Fruit fly (Drosophila melanogaster) whole organism, embryonic: ENCODE measurements around the gene shv.

Experiments
- B-H2 ChIP-seq: fragments of 200-800 bp; sonication (Bioruptor generic); optimal IDR thresholded peaks from 2 replicates; lab custom pipeline; 2018; ENCODE audit warnings: missing biosample characterization, mild to moderate bottlenecking, missing genetic modification characterization
- CG10274 ChIP-seq: fragments of 200-800 bp; sonication (Bioruptor generic); optimal IDR thresholded peaks from 3 replicates; lab custom pipeline; 2017; ENCODE audit warnings: missing biosample characterization, mild to moderate bottlenecking, missing genetic modification characterization
- CG12942 ChIP-seq: fragments of 200-800 bp; sonication (Bioruptor generic); optimal IDR thresholded peaks from 3 replicates; lab custom pipeline; 2016; ENCODE audit warnings: missing biosample characterization, missing genetic modification characterization
- CG13894 ChIP-seq: fragments of 200-800 bp; sonication (Bioruptor generic); optimal IDR thresholded peaks from 3 replicates; lab custom pipeline; 2018; ENCODE audit warnings: missing biosample characterization, mild to moderate bottlenecking, missing genetic modification characterization, moderate library complexity
- CG14050 ChIP-seq: fragments of 200-800 bp; sonication (Bioruptor generic); IDR thresholded peaks from 3 replicates; pipeline ENCODE4 v1.3.6; 2022; ENCODE audit warnings: missing biosample characterization, missing genetic modification characterization
- CG14667 ChIP-seq: fragments of 200-800 bp; sonication (Bioruptor generic); IDR thresholded peaks from 2 replicates; pipeline ENCODE4 v1.3.6; 2022; ENCODE audit warnings: missing biosample characterization, missing genetic modification characterization
- CG15479 ChIP-seq: fragments of 200-800 bp; sonication (Bioruptor generic); optimal IDR thresholded peaks from 3 replicates; lab custom pipeline; 2019; ENCODE audit warnings: missing biosample characterization, mild to moderate bottlenecking, missing genetic modification characterization, moderate library complexity
- CG15514 ChIP-seq: fragments of 200-800 bp; sonication (Bioruptor generic); optimal IDR thresholded peaks from 3 replicates; lab custom pipeline; 2017; ENCODE audit warnings: missing biosample characterization, missing genetic modification characterization, mild to moderate bottlenecking, moderate library complexity, missing genetic modification reagents
- CG16779 ChIP-seq: fragments of 200-800 bp; sonication (Bioruptor generic); IDR thresholded peaks from 2 replicates; pipeline ENCODE4 v1.3.6; 2022; ENCODE audit warnings: missing biosample characterization, missing genetic modification characterization
- CG1792 ChIP-seq: fragments of 200-800 bp; sonication (Bioruptor generic); optimal IDR thresholded peaks from 2 replicates; lab custom pipeline; 2016; ENCODE audit warnings: missing biosample characterization, missing genetic modification characterization
- CG1832 ChIP-seq: fragments of 200-800 bp; sonication (Bioruptor generic); optimal IDR thresholded peaks from 2 replicates; lab custom pipeline; 2017; ENCODE audit warnings: missing biosample characterization, mild to moderate bottlenecking, missing genetic modification characterization, inconsistent platforms
- CG3847 ChIP-seq: fragments of 200-800 bp; sonication (Bioruptor generic); IDR thresholded peaks from 2 replicates; pipeline ENCODE4 v1.3.6; 2022; ENCODE audit warnings: missing biosample characterization, missing genetic modification characterization
- CG4360 ChIP-seq: fragments of 200-800 bp; sonication (Bioruptor generic); IDR thresholded peaks from 2 replicates; pipeline ENCODE4 v1.3.6; 2022; ENCODE audit warnings: missing biosample characterization, missing genetic modification characterization
- CG7745 ChIP-seq: fragments of 200-800 bp; sonication (Bioruptor generic); optimal IDR thresholded peaks from 2 replicates; lab custom pipeline; 2018; ENCODE audit warnings: missing biosample characterization, mild to moderate bottlenecking, missing genetic modification characterization, moderate library complexity
- CG9609 ChIP-seq: fragments of 200-800 bp; sonication (Bioruptor generic); optimal IDR thresholded peaks from 3 replicates; lab custom pipeline; 2016; ENCODE audit warnings: missing biosample characterization, missing genetic modification characterization
- CG9817 ChIP-seq: fragments of 200-800 bp; sonication (Bioruptor generic); optimal IDR thresholded peaks from 2 replicates; lab custom pipeline; 2018; ENCODE audit warnings: missing biosample characterization, mild to moderate bottlenecking, missing genetic modification characterization, moderate library complexity
- Chrac-16 ChIP-seq: fragments of 200-800 bp; sonication (Bioruptor generic); optimal IDR thresholded peaks from 3 replicates; lab custom pipeline; 2016; ENCODE audit warnings: missing biosample characterization, missing genetic modification characterization
- D19B ChIP-seq: fragments of 200-800 bp; sonication (Bioruptor generic); optimal IDR thresholded peaks from 2 replicates; lab custom pipeline; 2017; ENCODE audit warnings: missing biosample characterization, mild to moderate bottlenecking, missing genetic modification characterization
- Hsf ChIP-seq: fragments of 200-800 bp; sonication (Bioruptor generic); optimal IDR thresholded peaks from 3 replicates; lab custom pipeline; 2016; ENCODE audit warnings: missing biosample characterization, missing genetic modification characterization
- Lpt ChIP-seq: fragments of >200 bp; optimal IDR thresholded peaks from 2 replicates; lab custom pipeline; 2018; ENCODE audit warnings: missing biosample characterization, missing genetic modification characterization
- Max ChIP-seq: fragments of 200-800 bp; sonication (Bioruptor generic); optimal IDR thresholded peaks from 2 replicates; lab custom pipeline; 2016; ENCODE audit warnings: missing biosample characterization, mild to moderate bottlenecking, missing genetic modification characterization
- NC2β ChIP-seq: fragments of 200-800 bp; sonication (Bioruptor generic); optimal IDR thresholded peaks from 2 replicates; lab custom pipeline; 2016; ENCODE audit warnings: missing biosample characterization, missing genetic modification characterization
- Nf-YC ChIP-seq: fragments of 200-800 bp; optimal IDR thresholded peaks from 3 replicates; lab custom pipeline; 2019; ENCODE audit warnings: missing biosample characterization, mild to moderate bottlenecking, missing genetic modification characterization, moderate library complexity
- Opbp ChIP-seq: fragments of 200-800 bp; sonication (Bioruptor generic); IDR thresholded peaks from 3 replicates; pipeline ENCODE4 v1.3.6; 2022; ENCODE audit warnings: missing biosample characterization, missing genetic modification characterization; ENCODE audit not compliant: partially characterized antibody
- PHDP ChIP-seq: fragments of 200-800 bp; sonication (Bioruptor generic); optimal IDR thresholded peaks from 3 replicates; lab custom pipeline; 2018; ENCODE audit warnings: missing biosample characterization, mild to moderate bottlenecking, missing genetic modification characterization, moderate library complexity
- Pdp1 ChIP-seq, 2 experiments: fragments of 200-800 bp; sonication (Bioruptor generic); optimal IDR thresholded peaks; 3 replicates each; lab custom pipeline; 2016; ENCODE audit warnings: missing biosample characterization in 2 of 2, missing genetic modification characterization in 2 of 2, mild to moderate bottlenecking in 1 of 2, moderate library complexity in 1 of 2
- Scr ChIP-seq: fragments of 200-800 bp; sonication (Bioruptor generic); IDR thresholded peaks from 2 replicates; pipeline ENCODE4 v1.3.6; 2022; ENCODE audit warnings: missing biosample characterization, missing genetic modification characterization; ENCODE audit not compliant: partially characterized antibody
- Sox102F ChIP-seq: fragments of 200-800 bp; sonication (Bioruptor generic); optimal IDR thresholded peaks from 2 replicates; lab custom pipeline; 2018; ENCODE audit warnings: missing biosample characterization, mild to moderate bottlenecking, missing genetic modification characterization, moderate library complexity
- Usf ChIP-seq: fragments of 200-800 bp; sonication (Bioruptor generic); optimal IDR thresholded peaks from 2 replicates; lab custom pipeline; 2017; ENCODE audit warnings: missing genotype, missing biosample characterization, missing genetic modification characterization
- aop ChIP-seq: fragments of 200-800 bp; sonication (Bioruptor generic); IDR thresholded peaks from 2 replicates; pipeline ENCODE4 v1.3.6; 2022; ENCODE audit warnings: missing biosample characterization, missing genetic modification characterization
- ap ChIP-seq: fragments of 200-800 bp; sonication (Bioruptor generic); IDR thresholded peaks from 2 replicates; pipeline ENCODE4 v1.3.6; 2022; ENCODE audit warnings: missing biosample characterization, missing genetic modification characterization
- bcd ChIP-seq: fragments of 200-800 bp; sonication (Bioruptor generic); optimal IDR thresholded peaks from 2 replicates; lab custom pipeline; 2017; ENCODE audit warnings: missing biosample characterization, mild to moderate bottlenecking, missing genetic modification characterization
- cas ChIP-seq: fragments of 200-800 bp; sonication (Bioruptor generic); IDR thresholded peaks from 2 replicates; pipeline ENCODE4 v1.3.6; 2022; ENCODE audit warnings: missing biosample characterization, missing genetic modification characterization
- cato ChIP-seq: fragments of 200-800 bp; sonication (Bioruptor generic); optimal IDR thresholded peaks from 2 replicates; lab custom pipeline; 2016; ENCODE audit warnings: missing biosample characterization, missing genetic modification characterization, borderline replicate concordance
- cg ChIP-seq: fragments of 200-800 bp; sonication (Bioruptor generic); optimal IDR thresholded peaks from 3 replicates; lab custom pipeline; 2019; ENCODE audit warnings: missing biosample characterization, mild to moderate bottlenecking, missing genetic modification characterization, moderate library complexity
- crol ChIP-seq: fragments of 200-800 bp; sonication (Bioruptor generic); IDR thresholded peaks from 2 replicates; pipeline ENCODE4 v1.3.6; 2022; ENCODE audit warnings: missing biosample characterization, missing genetic modification characterization
- dan ChIP-seq: fragments of 200-800 bp; sonication (Bioruptor generic); IDR thresholded peaks from 2 replicates; pipeline ENCODE4 v1.3.6; 2022; ENCODE audit warnings: missing biosample characterization, missing genetic modification characterization
- ewg ChIP-seq: fragments of 200-800 bp; sonication (Bioruptor generic); optimal IDR thresholded peaks from 3 replicates; lab custom pipeline; 2017; ENCODE audit warnings: mild to moderate bottlenecking, missing biosample characterization, missing genetic modification reagents, missing genetic modification characterization
- gce ChIP-seq: fragments of 200-800 bp; sonication (Bioruptor generic); IDR thresholded peaks from 3 replicates; pipeline ENCODE4 v1.3.6; 2022; ENCODE audit warnings: missing biosample characterization, missing genetic modification characterization
- ham ChIP-seq: fragments of 200-800 bp; sonication (Bioruptor generic); IDR thresholded peaks from 2 replicates; pipeline ENCODE4 v1.3.6; 2022; ENCODE audit warnings: missing biosample characterization, missing genetic modification characterization
- hb ChIP-seq: fragments of 200-800 bp; sonication (Bioruptor generic); IDR thresholded peaks from 3 replicates; pipeline ENCODE4 v1.3.6; 2022; ENCODE audit warnings: missing biosample characterization, missing genetic modification characterization; ENCODE audit not compliant: partially characterized antibody
- hbn ChIP-seq: fragments of 200-800 bp; sonication (Bioruptor generic); IDR thresholded peaks from 2 replicates; pipeline ENCODE4 v1.3.6; 2022; ENCODE audit warnings: missing biosample characterization, missing genetic modification characterization; ENCODE audit not compliant: partially characterized antibody
- hth ChIP-seq: fragments of >200 bp; optimal IDR thresholded peaks from 2 replicates; lab custom pipeline; 2017; ENCODE audit warnings: inconsistent platforms
- jumu ChIP-seq: fragments of 200-800 bp; sonication (Bioruptor generic); optimal IDR thresholded peaks from 3 replicates; lab custom pipeline; 2016; ENCODE audit warnings: missing biosample characterization, missing genetic modification characterization
- maf-S ChIP-seq: fragments of 200-800 bp; sonication (Bioruptor generic); optimal IDR thresholded peaks from 2 replicates; lab custom pipeline; 2016; ENCODE audit warnings: missing biosample characterization, missing genetic modification characterization
- shn ChIP-seq: fragments of 200-800 bp; sonication (Bioruptor generic); optimal IDR thresholded peaks from 3 replicates; lab custom pipeline; 2016; ENCODE audit warnings: missing biosample characterization, missing genetic modification characterization
- slp2 ChIP-seq: fragments of 200-800 bp; sonication (Bioruptor generic); optimal IDR thresholded peaks from 2 replicates; lab custom pipeline; 2016; ENCODE audit warnings: missing biosample characterization, missing genetic modification characterization
- sob ChIP-seq: fragments of 200-800 bp; sonication (Bioruptor generic); IDR thresholded peaks from 2 replicates; pipeline ENCODE4 v1.3.6; 2022; ENCODE audit warnings: missing biosample characterization, missing genetic modification characterization
- sug ChIP-seq: fragments of 200-800 bp; optimal IDR thresholded peaks from 2 replicates; lab custom pipeline; 2019; ENCODE audit warnings: missing biosample characterization, mild to moderate bottlenecking, missing genetic modification characterization, moderate library complexity
- tx ChIP-seq: fragments of 200-800 bp; sonication (Bioruptor generic); optimal IDR thresholded peaks from 2 replicates; lab custom pipeline; 2016; ENCODE audit warnings: missing biosample characterization, missing genetic modification characterization
- zf30C ChIP-seq: fragments of 200-800 bp; sonication (Bioruptor generic); optimal IDR thresholded peaks from 3 replicates; lab custom pipeline; 2018; ENCODE audit warnings: missing biosample characterization, mild to moderate bottlenecking, missing genetic modification characterization

shv gene

dm6 chr2L:471021-471479, 18.1 kb downstream of the shv start (continued):
- peak; percentile 22 for TF ChIP-seq Max (GFP tag; lab: Kevin White, UChicago)
- no peak for TF ChIP-seq Pdp1 (GFP tag; optimal IDR thresholded peaks at IDR 0.05; lab: Kevin White, UChicago)
- no peak for TF ChIP-seq CG14050 (GFP tag; lab: Robert Waterston, UW)
- TF ChIP-seq gce (GFP tag; lab: Robert Waterston, UW), result no peak
- TF ChIP-seq ewg, result peak; percentile 52
- TF ChIP-seq Nf-YC (tag; lab: Kevin White, UChicago), result no peak
- TF ChIP-seq sob (GFP tag; lab: Robert Waterston, UW), result no peak
- peak; percentile 0 for TF ChIP-seq CG12942 (GFP tag; lab: Kevin White, UChicago)
- no peak for TF ChIP-seq shn (GFP tag; lab: Kevin White, UChicago)
- TF ChIP-seq crol (GFP tag; lab: Robert Waterston, UW), result peak; percentile 84
- no peak for TF ChIP-seq Lpt (GFP tag; lab: Kevin White, UChicago)
- TF ChIP-seq CG1832, result no peak
- TF ChIP-seq Hsf, result peak; percentile 21
- no peak for TF ChIP-seq CG9609 (GFP tag; lab: Kevin White, UChicago)
- TF ChIP-seq cato, result peak; percentile 17
- no peak for TF ChIP-seq sug (tag; lab: Kevin White, UChicago)
- no peak for TF ChIP-seq Usf (GFP tag; lab: Kevin White, UChicago)
- no peak for TF ChIP-seq slp2 (GFP tag; lab: Kevin White, UChicago)
- no peak for TF ChIP-seq CG4360 (GFP tag; lab: Robert Waterston, UW)
- TF ChIP-seq NC2β (GFP tag; lab: Kevin White, UChicago), result no peak
- no peak for TF ChIP-seq hb (GFP tag; lab: Robert Waterston, UW)
- no peak for TF ChIP-seq dan (GFP tag; lab: Robert Waterston, UW)
- TF ChIP-seq maf-S (GFP tag; lab: Kevin White, UChicago), result no peak
- no peak for TF ChIP-seq CG10274 (GFP tag; lab: Kevin White, UChicago)
- TF ChIP-seq CG13894 (tag; lab: Kevin White, UChicago), result no peak
- peak; percentile 47 for TF ChIP-seq CG9817 (tag; lab: Kevin White, UChicago)
- peak; percentile 87 for TF ChIP-seq Sox102F (GFP tag; lab: Kevin White, UChicago)
- TF ChIP-seq B-H2 (GFP tag; lab: Kevin White, UChicago), result no peak
- TF ChIP-seq ap, result no peak
- peak; percentile 35 for TF ChIP-seq Chrac-16 (GFP tag; lab: Kevin White, UChicago)
- peak; percentile 9 for TF ChIP-seq zf30C
- no peak for TF ChIP-seq ham (GFP tag; lab: Robert Waterston, UW)
- TF ChIP-seq CG16779 (GFP tag; lab: Robert Waterston, UW), result no peak
- TF ChIP-seq CG7745 (tag; lab: Kevin White, UChicago), result no peak
- TF ChIP-seq jumu (GFP tag; lab: Kevin White, UChicago), result no peak
- TF ChIP-seq hth (lab: Kevin White, UChicago), result no peak
- TF ChIP-seq CG3847 (GFP tag; lab: Robert Waterston, UW), result no peak
- no peak for TF ChIP-seq Scr (GFP tag; lab: Robert Waterston, UW)
- peak; percentile 84 for TF ChIP-seq PHDP (tag; lab: Kevin White, UChicago)
- TF ChIP-seq Opbp (GFP tag; lab: Robert Waterston, UW), result no peak
- TF ChIP-seq bcd (GFP tag; lab: Kevin White, UChicago), result peak; percentile 53
- no peak for TF ChIP-seq aop (GFP tag; lab: Robert Waterston, UW)
- no peak for TF ChIP-seq tx (GFP tag; lab: Kevin White, UChicago)
- TF ChIP-seq cas (GFP tag; lab: Robert Waterston, UW), result no peak
- TF ChIP-seq cg, result peak; percentile 12
- TF ChIP-seq CG15479 (GFP tag; lab: Kevin White, UChicago), result no peak
- no peak for TF ChIP-seq D19B (GFP tag; lab: Kevin White, UChicago)
- TF ChIP-seq CG1792 (GFP tag; lab: Kevin White, UChicago), result no peak
- no peak for TF ChIP-seq hbn (GFP tag; lab: Robert Waterston, UW)
- no peak for TF ChIP-seq CG14667 (GFP tag; lab: Robert Waterston, UW)
- peak; percentile 37 for TF ChIP-seq CG15514 (GFP tag; lab: Kevin White, UChicago)
